Worm (Caenorhabditis elegans) whole organism, L3 larva: Measurements from ENCODE around the gene str-31.

ENCODE experiments used
- R02D3.7 ChIP-seq: fragments of 150-350 bp; optimal IDR thresholded peaks from 2 replicates; lab custom pipeline; 2014; ENCODE audit warnings: missing biosample characterization, missing genetic modification characterization
- ZK546.5 ChIP-seq: sonication (generic microtip); optimal IDR thresholded peaks from 2 replicates; lab custom pipeline; 2017; ENCODE audit warnings: missing biosample characterization, missing genetic modification characterization
- ama-1 ChIP-seq: fragments of 150-350 bp; optimal IDR thresholded peaks from 2 replicates; lab custom pipeline; 2018
- egl-27 ChIP-seq: sonication (generic microtip); optimal IDR thresholded peaks from 4 replicates; lab custom pipeline; 2017; ENCODE audit warnings: missing biosample characterization, missing genetic modification reagents, missing genetic modification characterization
- elt-3 ChIP-seq, 3 experiments: fragments of 150-350 bp in 1 of 3; sonication (generic microtip) in 2 of 3; optimal IDR thresholded peaks; 2 replicates in 2 of 3; 4 replicates in 1 of 3; lab custom pipeline; 2014 to 2017; ENCODE audit warnings: missing biosample characterization in 3 of 3, missing genetic modification characterization in 3 of 3
- fkh-10 ChIP-seq: sonication (generic microtip); optimal IDR thresholded peaks from 2 replicates; lab custom pipeline; 2017; ENCODE audit warnings: missing biosample characterization, missing genetic modification reagents, missing genetic modification characterization
- nhr-237 ChIP-seq: fragments of 150-350 bp; optimal IDR thresholded peaks from 2 replicates; lab custom pipeline; 2014; ENCODE audit warnings: missing biosample characterization, missing genetic modification characterization
- nhr-77 ChIP-seq: fragments of 150-350 bp; optimal IDR thresholded peaks from 2 replicates; lab custom pipeline; 2014; ENCODE audit warnings: missing biosample characterization, missing genetic modification characterization
- pha-4 ChIP-seq: fragments of 150-350 bp; optimal IDR thresholded peaks from 2 replicates; lab custom pipeline; 2014; ENCODE audit warnings: missing biosample characterization, missing genetic modification reagents, missing genetic modification characterization
- unc-62 ChIP-seq: fragments of 150-350 bp; sonication (generic microtip); optimal IDR thresholded peaks from 4 replicates; lab custom pipeline; 2014; ENCODE audit warnings: missing biosample characterization, missing genetic modification reagents, missing genetic modification characterization
- zag-1 ChIP-seq: fragments of 150-350 bp; optimal IDR thresholded peaks from 2 replicates; lab custom pipeline; 2014; ENCODE audit warnings: missing biosample characterization, missing genetic modification characterization
- ztf-11 ChIP-seq: fragments of 150-350 bp; optimal IDR thresholded peaks from 2 replicates; lab custom pipeline; 2014; ENCODE audit warnings: missing biosample characterization, missing genetic modification characterization

DNA sequence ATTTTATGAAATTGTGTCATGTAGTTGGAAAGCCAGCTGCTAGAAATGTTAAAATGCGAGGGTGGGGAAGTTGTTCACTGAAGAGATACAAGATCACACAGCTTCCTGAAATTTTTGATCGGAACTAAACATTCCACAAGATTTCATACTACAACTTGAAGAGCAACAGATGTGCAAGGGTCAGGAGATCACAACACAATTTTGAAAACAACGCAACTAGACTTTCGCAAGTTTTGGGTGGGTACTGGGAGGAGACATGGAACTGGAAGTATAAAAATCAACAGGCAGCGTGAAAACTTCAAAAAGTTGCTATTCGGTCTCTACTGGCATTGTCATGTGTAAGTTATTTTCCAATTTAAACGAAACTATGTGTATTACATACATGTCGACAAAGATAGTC, 43.4 kb upstream of the str-31 start, which contains the start of gene F19F10.3:
- TF ChIP-seq ztf-11 (tag; lab: Kevin White, UChicago) (no peak), R02D3.7 (tag; lab: Kevin White, UChicago) (no peak), nhr-77 (no peak), elt-3 (tag; optimal IDR thresholded peaks at IDR 0.05; lab: Kevin White, UChicago) (no peak), fkh-10 (GFP tag; lab: Kevin White, UChicago) (no peak), pha-4 (tag; lab: Kevin White, UChicago) (no peak), ama-1 (no peak), ZK546.5 (tag; lab: Kevin White, UChicago) (no peak), zag-1 (tag; lab: Kevin White, UChicago) (no peak), egl-27 (tag; lab: Kevin White, UChicago) (no peak), unc-62 (GFP tag; lab: Kevin White, UChicago) (no peak), nhr-237 (tag; lab: Kevin White, UChicago) (no peak)
